Fruit fly (Drosophila melanogaster) whole organism, embryonic: Measurements from ENCODE around the gene kairos.

Source experiments
- BEAF-32 ChIP-seq: fragments of 200-800 bp; sonication (Bioruptor generic); optimal IDR thresholded peaks from 3 replicates; lab custom pipeline; 2017; ENCODE audit warnings: missing biosample characterization, missing genetic modification characterization, mild to moderate bottlenecking, moderate library complexity, missing genetic modification reagents
- CG10366 ChIP-seq: fragments of 200-800 bp; sonication (Bioruptor generic); IDR thresholded peaks from 2 replicates; pipeline ENCODE4 v1.3.6; 2022; ENCODE audit warnings: missing biosample characterization, missing genetic modification characterization
- CG12155 ChIP-seq: fragments of 200-800 bp; sonication (Bioruptor generic); optimal IDR thresholded peaks from 3 replicates; lab custom pipeline; 2016; ENCODE audit warnings: missing biosample characterization, missing genetic modification characterization
- CG12299 ChIP-seq: fragments of 200-800 bp; sonication (Bioruptor generic); optimal IDR thresholded peaks from 2 replicates; lab custom pipeline; 2018; ENCODE audit warnings: missing biosample characterization, mild to moderate bottlenecking, missing genetic modification characterization
- CG12744 ChIP-seq: fragments of 200-800 bp; sonication (Bioruptor generic); optimal IDR thresholded peaks from 2 replicates; lab custom pipeline; 2016; ENCODE audit warnings: missing biosample characterization, missing genetic modification characterization
- CG14014 ChIP-seq: fragments of 200-800 bp; sonication (Bioruptor generic); IDR thresholded peaks from 2 replicates; pipeline ENCODE4 v1.3.6; 2022; ENCODE audit warnings: missing biosample characterization, missing genetic modification characterization
- CG15073 ChIP-seq: fragments of 200-800 bp; sonication (Bioruptor generic); optimal IDR thresholded peaks from 2 replicates; lab custom pipeline; 2016; ENCODE audit warnings: missing biosample characterization, missing genetic modification characterization
- CG16815 ChIP-seq: fragments of 200-800 bp; sonication (Bioruptor generic); optimal IDR thresholded peaks from 3 replicates; lab custom pipeline; 2017; ENCODE audit warnings: missing biosample characterization, mild to moderate bottlenecking, missing genetic modification characterization
- CG17568 ChIP-seq: fragments of 200-800 bp; sonication (Bioruptor generic); optimal IDR thresholded peaks from 2 replicates; lab custom pipeline; 2018; ENCODE audit warnings: missing biosample characterization, mild to moderate bottlenecking, missing genetic modification characterization, moderate library complexity
- CG18476 ChIP-seq: fragments of 200-800 bp; sonication (Bioruptor generic); optimal IDR thresholded peaks from 2 replicates; lab custom pipeline; 2016; ENCODE audit warnings: missing biosample characterization, mild to moderate bottlenecking, missing genetic modification characterization
- CG3065 ChIP-seq: fragments of 200-800 bp; sonication (Bioruptor generic); optimal IDR thresholded peaks from 2 replicates; lab custom pipeline; 2016; ENCODE audit warnings: missing biosample characterization, missing genetic modification characterization
- CG31365 ChIP-seq: fragments of 200-800 bp; sonication (Bioruptor generic); optimal IDR thresholded peaks from 2 replicates; lab custom pipeline; 2018; ENCODE audit warnings: missing biosample characterization, mild to moderate bottlenecking, missing genetic modification characterization
- CG31441 ChIP-seq: fragments of 200-800 bp; sonication (Bioruptor generic); IDR thresholded peaks from 2 replicates; pipeline ENCODE4 v1.3.6; 2022; ENCODE audit warnings: missing biosample characterization, missing genetic modification characterization
- CG32767 ChIP-seq: fragments of 200-800 bp; sonication (Bioruptor generic); IDR thresholded peaks from 2 replicates; pipeline ENCODE4 v1.3.6; 2022; ENCODE audit warnings: missing biosample characterization, missing genetic modification characterization
- CG3995 ChIP-seq: fragments of 200-800 bp; sonication (Bioruptor generic); optimal IDR thresholded peaks from 3 replicates; lab custom pipeline; 2016; ENCODE audit warnings: missing biosample characterization, missing genetic modification characterization
- CG4617 ChIP-seq: fragments of 200-800 bp; sonication (Bioruptor generic); optimal IDR thresholded peaks from 3 replicates; lab custom pipeline; 2016; ENCODE audit warnings: missing biosample characterization, missing genetic modification characterization, borderline replicate concordance
- CG7372 ChIP-seq: fragments of 200-800 bp; sonication (Bioruptor generic); IDR thresholded peaks from 2 replicates; pipeline ENCODE4 v1.3.6; 2022; ENCODE audit warnings: missing biosample characterization, missing genetic modification characterization
- CG8388 ChIP-seq: fragments of 200-800 bp; sonication (Bioruptor generic); optimal IDR thresholded peaks from 2 replicates; lab custom pipeline; 2019; ENCODE audit warnings: missing biosample characterization, mild to moderate bottlenecking, missing genetic modification characterization, moderate library complexity
- CG9437 ChIP-seq: fragments of 200-800 bp; sonication (Bioruptor generic); optimal IDR thresholded peaks from 2 replicates; lab custom pipeline; 2018; ENCODE audit warnings: missing biosample characterization, mild to moderate bottlenecking, missing genetic modification characterization
- CG9727 ChIP-seq: fragments of 200-800 bp; sonication (Bioruptor generic); optimal IDR thresholded peaks from 3 replicates; lab custom pipeline; 2017; ENCODE audit warnings: missing biosample characterization, mild to moderate bottlenecking, missing genetic modification characterization
- Dad ChIP-seq: fragments of 200-800 bp; sonication (Bioruptor generic); optimal IDR thresholded peaks from 3 replicates; lab custom pipeline; 2016; ENCODE audit warnings: missing biosample characterization, missing genetic modification characterization
- Fer1 ChIP-seq: fragments of 200-800 bp; sonication (Bioruptor generic); optimal IDR thresholded peaks from 2 replicates; lab custom pipeline; 2017; ENCODE audit warnings: missing biosample characterization, mild to moderate bottlenecking, missing genetic modification characterization
- HLH3B ChIP-seq: fragments of 200-800 bp; sonication (Bioruptor generic); IDR thresholded peaks from 2 replicates; pipeline ENCODE4 v1.3.6; 2022; ENCODE audit warnings: missing biosample characterization, missing genetic modification characterization
- Hr51 ChIP-seq, 2 experiments: fragments of 200-800 bp; sonication (Bioruptor generic); optimal IDR thresholded peaks; 2 replicates in 1 of 2; 3 replicates in 1 of 2; lab custom pipeline; 2016 to 2018; ENCODE audit warnings: missing biosample characterization in 2 of 2, missing genetic modification characterization in 2 of 2, mild to moderate bottlenecking in 1 of 2, moderate library complexity in 1 of 2
- Mad ChIP-seq: fragments of 200-800 bp; sonication (Bioruptor generic); optimal IDR thresholded peaks from 2 replicates; lab custom pipeline; 2016; ENCODE audit warnings: missing biosample characterization, missing genetic modification characterization
- Nf-YA ChIP-seq: fragments of 200-800 bp; sonication (Bioruptor generic); IDR thresholded peaks from 2 replicates; pipeline ENCODE4 v1.3.6; 2022; ENCODE audit warnings: missing biosample characterization, missing genetic modification characterization
- Nf-YB ChIP-seq: fragments of 200-800 bp; sonication (Bioruptor generic); optimal IDR thresholded peaks from 3 replicates; lab custom pipeline; 2019; ENCODE audit warnings: missing biosample characterization, mild to moderate bottlenecking, missing genetic modification characterization, moderate library complexity
- Oaz ChIP-seq: fragments of 200-800 bp; sonication (Bioruptor generic); IDR thresholded peaks from 2 replicates; pipeline ENCODE4 v1.3.6; 2022; ENCODE audit warnings: missing biosample characterization, missing genetic modification characterization
- Pdp1 ChIP-seq, 2 experiments: fragments of 200-800 bp; sonication (Bioruptor generic); optimal IDR thresholded peaks; 3 replicates each; lab custom pipeline; 2016; ENCODE audit warnings: missing biosample characterization in 2 of 2, missing genetic modification characterization in 2 of 2, mild to moderate bottlenecking in 1 of 2, moderate library complexity in 1 of 2
- Rx ChIP-seq: fragments of 200-800 bp; sonication (Bioruptor generic); IDR thresholded peaks from 2 replicates; pipeline ENCODE4 v1.3.6; 2022; ENCODE audit warnings: missing biosample characterization, missing genetic modification characterization
- Stat92E ChIP-seq, 3 experiments: fragments of >200 bp in 2 of 3; fragments of 200-800 bp in 1 of 3; sonication (Bioruptor generic) in 1 of 3; optimal IDR thresholded peaks; 2 replicates each; lab custom pipeline; 2017 to 2019; ENCODE audit warnings: missing biosample characterization in 3 of 3, missing genetic modification characterization in 3 of 3, mild to moderate bottlenecking in 1 of 3, moderate library complexity in 1 of 3
- Vsx1 ChIP-seq: fragments of 200-800 bp; sonication (Bioruptor generic); optimal IDR thresholded peaks from 2 replicates; lab custom pipeline; 2017; ENCODE audit warnings: missing biosample characterization, mild to moderate bottlenecking, missing genetic modification characterization, missing genetic modification reagents
- YL-1 ChIP-seq: fragments of 200-800 bp; sonication (Bioruptor generic); optimal IDR thresholded peaks from 3 replicates; lab custom pipeline; 2017; ENCODE audit warnings: missing biosample characterization, mild to moderate bottlenecking, missing genetic modification characterization
- abd-A ChIP-seq: fragments of 200-800 bp; sonication (Bioruptor generic); optimal IDR thresholded peaks from 3 replicates; lab custom pipeline; 2019; ENCODE audit warnings: missing biosample characterization, mild to moderate bottlenecking, missing genetic modification characterization, moderate library complexity
- chm ChIP-seq: fragments of 200-800 bp; sonication (Bioruptor generic); IDR thresholded peaks from 2 replicates; pipeline ENCODE4 v1.3.6; 2022; ENCODE audit warnings: missing biosample characterization, missing genetic modification characterization
- ci ChIP-seq: fragments of 200-800 bp; sonication (Bioruptor generic); IDR thresholded peaks from 3 replicates; pipeline ENCODE4 v1.3.6; 2022; ENCODE audit warnings: missing biosample characterization, missing genetic modification characterization
- fu2 ChIP-seq: fragments of 200-800 bp; sonication (Bioruptor generic); optimal IDR thresholded peaks from 2 replicates; lab custom pipeline; 2016; ENCODE audit warnings: missing biosample characterization, missing genetic modification characterization
- gem ChIP-seq: fragments of 200-800 bp; sonication (Bioruptor generic); optimal IDR thresholded peaks from 2 replicates; lab custom pipeline; 2019; ENCODE audit warnings: missing biosample characterization, mild to moderate bottlenecking, missing genetic modification characterization, moderate library complexity
- gsb-n ChIP-seq: fragments of 200-800 bp; sonication (Bioruptor generic); optimal IDR thresholded peaks from 3 replicates; lab custom pipeline; 2018; ENCODE audit warnings: missing biosample characterization, mild to moderate bottlenecking, missing genetic modification characterization
- inv ChIP-seq: fragments of 200-800 bp; sonication (Bioruptor generic); IDR thresholded peaks from 2 replicates; pipeline ENCODE4 v1.3.6; 2022; ENCODE audit warnings: missing biosample characterization, missing genetic modification characterization; ENCODE audit not compliant: partially characterized antibody
- jumu ChIP-seq: fragments of 200-800 bp; sonication (Bioruptor generic); optimal IDR thresholded peaks from 3 replicates; lab custom pipeline; 2016; ENCODE audit warnings: missing biosample characterization, missing genetic modification characterization
- kah ChIP-seq: fragments of 200-800 bp; sonication (Bioruptor generic); optimal IDR thresholded peaks from 2 replicates; lab custom pipeline; 2018; ENCODE audit warnings: missing biosample characterization, mild to moderate bottlenecking, missing genetic modification characterization
- odd ChIP-seq: fragments of 200-800 bp; sonication (Bioruptor generic); optimal IDR thresholded peaks from 2 replicates; lab custom pipeline; 2017; ENCODE audit warnings: missing biosample characterization, mild to moderate bottlenecking, missing genetic modification characterization
- pzg ChIP-seq: fragments of 200-800 bp; sonication (Bioruptor generic); optimal IDR thresholded peaks from 3 replicates; lab custom pipeline; 2018; ENCODE audit warnings: missing biosample characterization, mild to moderate bottlenecking, missing genetic modification characterization, moderate library complexity
- sisA ChIP-seq: fragments of 200-800 bp; sonication (Bioruptor generic); IDR thresholded peaks from 2 replicates; pipeline ENCODE4 v1.3.6; 2022; ENCODE audit warnings: missing biosample characterization, missing genetic modification characterization
- slbo ChIP-seq: fragments of 200-800 bp; sonication (Bioruptor generic); IDR thresholded peaks from 2 replicates; pipeline ENCODE4 v1.3.6; 2022; ENCODE audit warnings: missing biosample characterization, missing genetic modification characterization
- tgo ChIP-seq: fragments of 200-800 bp; sonication (Bioruptor generic); IDR thresholded peaks from 3 replicates; pipeline ENCODE4 v1.3.6; 2022; ENCODE audit warnings: missing biosample characterization, missing genetic modification characterization
- yki ChIP-seq: fragments of >200 bp; optimal IDR thresholded peaks from 3 replicates; lab custom pipeline; 2018
- zf30C ChIP-seq: fragments of 200-800 bp; sonication (Bioruptor generic); optimal IDR thresholded peaks from 3 replicates; lab custom pipeline; 2018; ENCODE audit warnings: missing biosample characterization, mild to moderate bottlenecking, missing genetic modification characterization

Gene kairos

DNA sequence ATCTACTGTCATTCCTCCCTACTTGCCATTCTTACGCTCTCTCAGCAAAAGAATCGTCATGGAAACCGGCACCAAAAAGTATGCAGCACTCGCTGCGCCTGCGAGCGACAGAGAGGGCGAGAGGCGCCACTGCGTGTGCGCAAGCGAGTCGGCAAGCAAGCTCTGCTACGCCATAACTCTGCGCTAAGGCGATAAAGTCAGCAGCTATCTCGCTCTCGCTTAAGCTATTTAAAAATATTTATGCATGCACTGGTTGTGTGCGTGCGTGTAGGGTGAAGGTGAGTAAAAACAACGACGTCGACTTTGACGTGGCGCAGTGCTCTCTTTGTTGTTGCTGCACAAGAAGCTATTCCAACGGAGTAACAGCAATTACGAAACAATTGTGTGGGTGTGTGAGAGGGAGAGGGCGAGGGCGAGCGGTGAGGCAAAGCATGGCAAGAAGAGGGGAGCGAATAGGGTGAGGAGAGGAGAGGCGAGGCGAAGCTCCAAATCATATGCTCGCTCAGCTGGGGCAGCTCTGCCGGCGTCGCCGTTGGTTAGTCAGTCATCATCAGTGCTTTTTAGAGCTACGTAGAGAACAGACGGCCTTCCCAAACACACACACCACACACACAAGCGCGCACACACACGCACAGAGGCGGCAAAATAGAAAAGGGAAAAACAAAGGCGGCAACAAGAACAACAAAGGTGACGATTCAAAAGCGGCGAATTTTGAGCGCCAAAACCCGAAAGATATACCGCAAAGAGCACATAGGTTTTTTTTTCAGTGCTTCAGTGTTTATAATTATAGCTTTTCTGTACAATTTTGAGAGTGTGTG lies 10.3 kb upstream of the kairos start, which contains the start of gene CrebB (continued):
- no peak for TF ChIP-seq CG18476 (GFP tag; lab: Kevin White, UChicago)
- no peak for TF ChIP-seq kah (GFP tag; lab: Kevin White, UChicago)
- peak; percentile 22; the same call in 1 of the 3 replicates for TF ChIP-seq tgo (GFP tag; lab: Robert Waterston, UW)
- TF ChIP-seq zf30C, result peak; percentile 70
- no peak for TF ChIP-seq CG3065 (GFP tag; lab: Kevin White, UChicago)
- TF ChIP-seq slbo, result peak; percentile 53
- peak; percentile 4 for TF ChIP-seq fu2 (GFP tag; lab: Kevin White, UChicago)
- TF ChIP-seq Dad (GFP tag; lab: Kevin White, UChicago), result peak; percentile 2
- TF ChIP-seq CG14014, result peak; percentile 43; the same call in 1 of the 2 replicates
- TF ChIP-seq CG9437 (GFP tag; lab: Kevin White, UChicago), result no peak
- peak; percentile 0 for TF ChIP-seq CG17568 (GFP tag; lab: Kevin White, UChicago)
- peak; percentile 27 for TF ChIP-seq CG12744
- no peak; the same call in 1 of the 2 replicates for TF ChIP-seq sisA (GFP tag; lab: Robert Waterston, UW)
- TF ChIP-seq CG32767 (GFP tag; lab: Robert Waterston, UW), result no peak
- peak; percentile 98 for TF ChIP-seq abd-A (tag; lab: Kevin White, UChicago)
- peak; percentile 45; the same call in 1 of the 2 replicates for TF ChIP-seq chm (GFP tag; lab: Robert Waterston, UW)
- peak; percentile 61; the same call in 1 of the 3 replicates for TF ChIP-seq ci (GFP tag; lab: Robert Waterston, UW)
- no peak; the same call in 1 of the 2 replicates for TF ChIP-seq HLH3B (GFP tag; lab: Robert Waterston, UW)
- peak; percentile 45 for TF ChIP-seq Fer1 (GFP tag; lab: Kevin White, UChicago)
- TF ChIP-seq inv, result 0 out of 2 replicates have a peak, but pooled peaks have one; percentile 28
- TF ChIP-seq Oaz (GFP tag; lab: Robert Waterston, UW), result no peak
- TF ChIP-seq CG10366 (GFP tag; lab: Robert Waterston, UW), result peak; percentile 34; the same call in 1 of the 2 replicates
- TF ChIP-seq jumu (GFP tag; lab: Kevin White, UChicago), result peak; percentile 11
- no peak for TF ChIP-seq CG15073 (GFP tag; lab: Kevin White, UChicago)
- peak; percentile 30 for TF ChIP-seq gem
- TF ChIP-seq Hr51 (GFP tag; optimal IDR thresholded peaks at IDR 0.05; lab: Kevin White, UChicago), result no peak
- TF ChIP-seq BEAF-32 (GFP tag; lab: Kevin White, UChicago), result no peak
- no peak for TF ChIP-seq CG3995
- no peak for TF ChIP-seq yki (lab: Kevin White, UChicago)
- peak; percentile 24 for TF ChIP-seq Nf-YB (GFP tag; lab: Kevin White, UChicago)
- no peak for TF ChIP-seq Nf-YA (GFP tag; lab: Robert Waterston, UW)
- TF ChIP-seq odd (GFP tag; lab: Kevin White, UChicago), result no peak
- TF ChIP-seq CG9727, result no peak
- TF ChIP-seq CG7372, result peak; percentile 41; the same call in 1 of the 2 replicates
- TF ChIP-seq gsb-n (tag; lab: Kevin White, UChicago), result no peak
- TF ChIP-seq Rx, result no peak
- no peak for TF ChIP-seq Mad (GFP tag; lab: Kevin White, UChicago)
- TF ChIP-seq Pdp1 (GFP tag; optimal IDR thresholded peaks at IDR 0.05; lab: Kevin White, UChicago), result peak in 1 of 2 experiments; percentile 98
- TF ChIP-seq CG12299 (tag; lab: Kevin White, UChicago), result no peak
- no peak for TF ChIP-seq CG4617 (GFP tag; lab: Kevin White, UChicago)
- TF ChIP-seq Stat92E (GFP tag; optimal IDR thresholded peaks at IDR 0.05; lab: Kevin White, UChicago), result no peak
- TF ChIP-seq CG16815 (GFP tag; lab: Kevin White, UChicago), result no peak
- no peak for TF ChIP-seq CG31441 (GFP tag; lab: Robert Waterston, UW)
- peak; percentile 5 for TF ChIP-seq pzg (GFP tag; lab: Kevin White, UChicago)
- no peak for TF ChIP-seq YL-1 (GFP tag; lab: Kevin White, UChicago)
- peak; percentile 54 for TF ChIP-seq Vsx1 (GFP tag; lab: Kevin White, UChicago)
- TF ChIP-seq CG8388 (GFP tag; lab: Kevin White, UChicago), result no peak
- TF ChIP-seq CG31365 (tag; lab: Kevin White, UChicago), result no peak
- peak; percentile 37 for TF ChIP-seq CG12155
